Worm (Caenorhabditis elegans) whole organism, dauer: ENCODE data around the gene Y37E11AM.4.

Source experiments
- unc-62 ChIP-seq: sonication (generic microtip); optimal IDR thresholded peaks from 2 replicates; lab custom pipeline; 2017; ENCODE audit warnings: missing biosample characterization, missing genetic modification reagents, missing genetic modification characterization

Y37E11AM.4 gene

ce11 chrIV:3667796-3668195 lies 54.8 kb downstream of the Y37E11AM.4 start:
- TF ChIP-seq unc-62 (GFP tag; lab: Kevin White, UChicago): no peak
